Fruit fly (Drosophila melanogaster) whole organism, embryonic: ENCODE measurements around the gene Atx2.

Experiments used
- Adf1 ChIP-seq: fragments of 200-800 bp; sonication (Bioruptor generic); IDR thresholded peaks from 2 replicates; pipeline ENCODE4 v1.3.6; 2022; ENCODE audit warnings: missing biosample characterization, missing genetic modification characterization
- Bgb ChIP-seq: fragments of 200-800 bp; sonication (Bioruptor generic); IDR thresholded peaks from 2 replicates; pipeline ENCODE4 v1.3.6; 2022; ENCODE audit warnings: missing biosample characterization, missing genetic modification characterization; ENCODE audit not compliant: partially characterized antibody
- Blimp-1 ChIP-seq: fragments of 200-800 bp; sonication (Bioruptor generic); optimal IDR thresholded peaks from 3 replicates; lab custom pipeline; 2018; ENCODE audit warnings: missing biosample characterization, missing genetic modification characterization, mild to moderate bottlenecking, moderate library complexity, missing genetic modification reagents
- CG10147 ChIP-seq: fragments of 200-800 bp; sonication (Bioruptor generic); optimal IDR thresholded peaks from 2 replicates; lab custom pipeline; 2019; ENCODE audit warnings: missing biosample characterization, mild to moderate bottlenecking, missing genetic modification characterization, moderate library complexity
- CG10321 ChIP-seq: fragments of 200-800 bp; sonication (Bioruptor generic); IDR thresholded peaks from 2 replicates; pipeline ENCODE4 v1.3.6; 2022; ENCODE audit warnings: missing biosample characterization, missing genetic modification characterization
- CG11247 ChIP-seq: fragments of 200-800 bp; sonication (Bioruptor generic); IDR thresholded peaks from 2 replicates; pipeline ENCODE4 v1.3.6; 2022; ENCODE audit warnings: missing biosample characterization, missing genetic modification characterization
- CG11504 ChIP-seq: fragments of 200-800 bp; sonication (Bioruptor generic); optimal IDR thresholded peaks from 3 replicates; lab custom pipeline; 2019; ENCODE audit warnings: missing biosample characterization, mild to moderate bottlenecking, missing genetic modification characterization, moderate library complexity
- CG13123 ChIP-seq: fragments of 200-800 bp; sonication (Bioruptor generic); optimal IDR thresholded peaks from 2 replicates; lab custom pipeline; 2016; ENCODE audit warnings: missing biosample characterization, missing genetic modification characterization
- CG13894 ChIP-seq: fragments of 200-800 bp; sonication (Bioruptor generic); optimal IDR thresholded peaks from 3 replicates; lab custom pipeline; 2018; ENCODE audit warnings: missing biosample characterization, mild to moderate bottlenecking, missing genetic modification characterization, moderate library complexity
- CG17186 ChIP-seq: fragments of 200-800 bp; sonication (Bioruptor generic); optimal IDR thresholded peaks from 3 replicates; lab custom pipeline; 2017; ENCODE audit warnings: missing biosample characterization, missing genetic modification reagents, missing genetic modification characterization
- CG2129 ChIP-seq: fragments of 200-800 bp; sonication (Bioruptor generic); IDR thresholded peaks from 2 replicates; pipeline ENCODE4 v1.3.6; 2022; ENCODE audit warnings: missing biosample characterization, missing genetic modification characterization; ENCODE audit not compliant: partially characterized antibody
- CG2199 ChIP-seq: fragments of 200-800 bp; sonication (Bioruptor generic); IDR thresholded peaks from 3 replicates; pipeline ENCODE4 v1.3.6; 2022; ENCODE audit warnings: missing biosample characterization, missing genetic modification characterization
- CG2889 ChIP-seq: fragments of 200-800 bp; sonication (Bioruptor generic); IDR thresholded peaks from 3 replicates; pipeline ENCODE4 v1.3.6; 2022; ENCODE audit warnings: missing biosample characterization, missing genetic modification characterization
- CG33213 ChIP-seq: fragments of 200-800 bp; sonication (Bioruptor generic); optimal IDR thresholded peaks from 3 replicates; lab custom pipeline; 2016; ENCODE audit warnings: missing biosample characterization, missing genetic modification characterization
- CG8290 ChIP-seq, 3 experiments: fragments of 200-800 bp; sonication (Bioruptor generic); optimal IDR thresholded peaks; 2 replicates each; lab custom pipeline; 2016 to 2019; ENCODE audit warnings: missing biosample characterization in 3 of 3, missing genetic modification characterization in 3 of 3, mild to moderate bottlenecking in 2 of 3, moderate library complexity in 1 of 3
- CG8924 ChIP-seq: fragments of 200-800 bp; optimal IDR thresholded peaks from 3 replicates; lab custom pipeline; 2019; ENCODE audit warnings: missing biosample characterization, mild to moderate bottlenecking, missing genetic modification characterization, moderate library complexity
- Dfd ChIP-seq, 2 experiments: fragments of >200 bp; optimal IDR thresholded peaks; 2 replicates each; lab custom pipeline; 2017; ENCODE audit warnings: missing biosample characterization in 2 of 2, missing genetic modification characterization in 2 of 2
- Ets65A ChIP-seq: fragments of 200-800 bp; sonication (Bioruptor generic); peaks from one replicate; lab custom pipeline; 2016; ENCODE audit warnings: missing biosample characterization, missing genetic modification characterization
- GATAe ChIP-seq: fragments of 200-800 bp; sonication (Bioruptor generic); conservative IDR thresholded peaks from 2 replicates; pipeline ENCODE4 v1.3.6; 2022; ENCODE audit warnings: missing biosample characterization, missing genetic modification characterization
- Hr39 ChIP-seq: fragments of >200 bp; optimal IDR thresholded peaks from 2 replicates; lab custom pipeline; 2017
- Jarid2 ChIP-seq: fragments of 200-800 bp; sonication (Bioruptor generic); optimal IDR thresholded peaks from 3 replicates; lab custom pipeline; 2017; ENCODE audit warnings: mild to moderate bottlenecking, missing biosample characterization, missing genetic modification reagents, missing genetic modification characterization
- Med ChIP-seq: fragments of 200-800 bp; sonication (Bioruptor generic); peaks from one replicate; lab custom pipeline; 2016; ENCODE audit warnings: missing biosample characterization, missing genetic modification characterization, mild to moderate bottlenecking, inconsistent platforms, moderate library complexity
- Sox100B ChIP-seq: fragments of 200-800 bp; sonication (Bioruptor generic); optimal IDR thresholded peaks from 3 replicates; lab custom pipeline; 2018; ENCODE audit warnings: missing biosample characterization, mild to moderate bottlenecking, missing genetic modification characterization
- Trl ChIP-seq, 3 experiments: fragments of >200 bp in 2 of 3; fragments of 200-800 bp in 1 of 3; sonication (Bioruptor generic) in 1 of 3; optimal IDR thresholded peaks; 2 replicates in 1 of 3; 3 replicates in 2 of 3; lab custom pipeline; 2016 to 2017; ENCODE audit warnings: missing biosample characterization in 1 of 3, missing genetic modification characterization in 1 of 3
- Usf ChIP-seq: fragments of 200-800 bp; sonication (Bioruptor generic); optimal IDR thresholded peaks from 2 replicates; lab custom pipeline; 2017; ENCODE audit warnings: missing genotype, missing biosample characterization, missing genetic modification characterization
- Xrp1 ChIP-seq: fragments of 200-800 bp; sonication (Bioruptor generic); IDR thresholded peaks from 2 replicates; pipeline ENCODE4 v1.3.6; 2022; ENCODE audit warnings: missing biosample characterization, missing genetic modification characterization
- YL-1 ChIP-seq: fragments of 200-800 bp; sonication (Bioruptor generic); optimal IDR thresholded peaks from 3 replicates; lab custom pipeline; 2017; ENCODE audit warnings: missing biosample characterization, mild to moderate bottlenecking, missing genetic modification characterization
- caup ChIP-seq: fragments of 200-800 bp; sonication (Bioruptor generic); optimal IDR thresholded peaks from 3 replicates; lab custom pipeline; 2017; ENCODE audit warnings: missing biosample characterization, mild to moderate bottlenecking, missing genetic modification characterization, moderate library complexity; ENCODE audit not compliant: severe bottlenecking
- cg ChIP-seq: fragments of 200-800 bp; sonication (Bioruptor generic); optimal IDR thresholded peaks from 3 replicates; lab custom pipeline; 2019; ENCODE audit warnings: missing biosample characterization, mild to moderate bottlenecking, missing genetic modification characterization, moderate library complexity
- chn ChIP-seq: fragments of 200-800 bp; sonication (Bioruptor generic); optimal IDR thresholded peaks from 2 replicates; lab custom pipeline; 2016; ENCODE audit warnings: missing biosample characterization, missing genetic modification characterization
- ewg ChIP-seq: fragments of 200-800 bp; sonication (Bioruptor generic); optimal IDR thresholded peaks from 3 replicates; lab custom pipeline; 2017; ENCODE audit warnings: mild to moderate bottlenecking, missing biosample characterization, missing genetic modification reagents, missing genetic modification characterization
- lilli ChIP-seq: fragments of 200-800 bp; sonication (Bioruptor generic); optimal IDR thresholded peaks from 3 replicates; lab custom pipeline; 2016; ENCODE audit warnings: missing biosample characterization, missing genetic modification characterization
- lola ChIP-seq, 3 experiments: fragments of >200 bp in 2 of 3; fragments of 200-800 bp in 1 of 3; sonication (Bioruptor generic) in 1 of 3; optimal IDR thresholded peaks; 2 replicates each; lab custom pipeline; 2017 to 2019; ENCODE audit warnings: missing biosample characterization in 3 of 3, missing genetic modification characterization in 3 of 3, mild to moderate bottlenecking in 1 of 3, moderate library complexity in 1 of 3
- nerfin-1 ChIP-seq: fragments of 200-800 bp; sonication (Bioruptor generic); optimal IDR thresholded peaks from 3 replicates; lab custom pipeline; 2019; ENCODE audit warnings: missing biosample characterization, mild to moderate bottlenecking, missing genetic modification characterization, moderate library complexity
- pros ChIP-seq: fragments of 200-800 bp; sonication (Bioruptor generic); optimal IDR thresholded peaks from 3 replicates; lab custom pipeline; 2019; ENCODE audit warnings: missing biosample characterization, mild to moderate bottlenecking, missing genetic modification characterization, moderate library complexity
- scrt ChIP-seq: fragments of 200-800 bp; sonication (Bioruptor generic); optimal IDR thresholded peaks from 2 replicates; lab custom pipeline; 2018; ENCODE audit warnings: missing biosample characterization, mild to moderate bottlenecking, missing genetic modification characterization, moderate library complexity
- sr ChIP-seq: fragments of 200-800 bp; sonication (Bioruptor generic); IDR thresholded peaks from 3 replicates; pipeline ENCODE4 v1.3.6; 2022; ENCODE audit warnings: missing biosample characterization, missing genetic modification characterization
- stwl ChIP-seq: fragments of 200-800 bp; sonication (Bioruptor generic); optimal IDR thresholded peaks from 3 replicates; lab custom pipeline; 2018; ENCODE audit warnings: missing biosample characterization, mild to moderate bottlenecking, missing genetic modification characterization, moderate library complexity
- ttk ChIP-seq: fragments of 200-800 bp; sonication (Bioruptor generic); IDR thresholded peaks from 2 replicates; pipeline ENCODE4 v2.1.2; 2022; ENCODE audit warnings: missing biosample characterization, missing genetic modification characterization
- usp ChIP-seq: fragments of >200 bp; optimal IDR thresholded peaks from 2 replicates; lab custom pipeline; 2017; ENCODE audit warnings: missing biosample characterization, missing genetic modification characterization
- vvl ChIP-seq: fragments of 200-800 bp; sonication (Bioruptor generic); IDR thresholded peaks from 2 replicates; pipeline ENCODE4 v1.3.6; 2022; ENCODE audit warnings: missing biosample characterization, missing genetic modification characterization
- zen ChIP-seq: fragments of 200-800 bp; sonication (Bioruptor generic); optimal IDR thresholded peaks from 3 replicates; lab custom pipeline; 2018; ENCODE audit warnings: missing biosample characterization, mild to moderate bottlenecking, missing genetic modification characterization, moderate library complexity
- zfh1 ChIP-seq: fragments of 200-800 bp; sonication (Bioruptor generic); IDR thresholded peaks from 3 replicates; pipeline ENCODE4 v1.3.6; 2022; ENCODE audit warnings: missing biosample characterization, missing genetic modification characterization

The Atx2 gene

DNA sequence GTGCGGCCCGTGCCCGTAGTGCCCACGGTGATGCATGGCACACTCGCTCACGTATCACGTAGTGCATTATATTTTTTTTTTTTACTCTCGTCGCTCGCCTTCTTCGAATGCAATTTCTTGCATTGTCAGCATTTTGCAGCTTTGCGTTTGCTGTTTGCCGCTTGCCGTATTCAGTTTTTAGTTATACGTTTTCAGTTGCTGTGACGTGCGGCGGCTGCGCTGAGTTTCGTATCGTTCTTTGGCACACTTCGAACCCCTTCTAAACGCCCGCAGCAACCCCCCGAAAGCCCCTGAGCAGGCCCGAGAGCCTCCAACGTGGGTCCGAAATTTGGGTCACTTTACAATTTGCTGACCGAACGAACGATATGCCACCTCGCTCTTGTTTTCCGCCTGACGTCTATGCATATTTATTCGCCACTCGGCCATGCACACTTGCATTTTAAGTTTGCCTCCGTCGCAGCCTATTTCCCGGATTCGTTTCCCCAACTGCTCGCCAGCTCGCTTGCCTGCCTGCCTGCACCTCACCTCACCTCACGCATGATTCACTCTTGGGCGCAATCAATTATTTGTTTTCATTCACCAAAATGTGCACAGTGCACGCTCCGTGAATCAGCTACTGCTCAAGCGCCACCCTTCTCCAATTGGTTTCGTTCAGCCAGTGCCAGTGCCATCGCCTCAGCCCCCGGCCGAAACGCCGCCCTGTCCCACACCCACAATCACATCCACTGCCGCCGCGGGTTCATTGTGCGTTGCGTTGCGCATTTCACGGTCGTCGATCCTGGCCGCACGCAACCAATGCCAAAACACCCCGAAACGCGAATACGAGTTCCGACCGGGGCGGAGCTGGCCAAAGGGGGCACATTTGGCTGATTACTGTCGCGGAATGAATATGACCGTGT lies 2.7 kb downstream of the Atx2 start (continued):
- TF ChIP-seq ewg (GFP tag; lab: Kevin White, UChicago) (peak; percentile 6), nerfin-1 (tag; lab: Kevin White, UChicago) (peak; percentile 4), caup (GFP tag; lab: Kevin White, UChicago) (no peak), zfh1 (GFP tag; lab: Robert Waterston, UW) (0 out of 3 replicates have a peak, but pooled peaks have one; percentile 4), vvl (GFP tag; lab: Robert Waterston, UW) (peak; percentile 40; the same call in 1 of the 2 replicates), CG13123 (GFP tag; lab: Kevin White, UChicago) (no peak), YL-1 (GFP tag; lab: Kevin White, UChicago) (no peak)

DNA sequence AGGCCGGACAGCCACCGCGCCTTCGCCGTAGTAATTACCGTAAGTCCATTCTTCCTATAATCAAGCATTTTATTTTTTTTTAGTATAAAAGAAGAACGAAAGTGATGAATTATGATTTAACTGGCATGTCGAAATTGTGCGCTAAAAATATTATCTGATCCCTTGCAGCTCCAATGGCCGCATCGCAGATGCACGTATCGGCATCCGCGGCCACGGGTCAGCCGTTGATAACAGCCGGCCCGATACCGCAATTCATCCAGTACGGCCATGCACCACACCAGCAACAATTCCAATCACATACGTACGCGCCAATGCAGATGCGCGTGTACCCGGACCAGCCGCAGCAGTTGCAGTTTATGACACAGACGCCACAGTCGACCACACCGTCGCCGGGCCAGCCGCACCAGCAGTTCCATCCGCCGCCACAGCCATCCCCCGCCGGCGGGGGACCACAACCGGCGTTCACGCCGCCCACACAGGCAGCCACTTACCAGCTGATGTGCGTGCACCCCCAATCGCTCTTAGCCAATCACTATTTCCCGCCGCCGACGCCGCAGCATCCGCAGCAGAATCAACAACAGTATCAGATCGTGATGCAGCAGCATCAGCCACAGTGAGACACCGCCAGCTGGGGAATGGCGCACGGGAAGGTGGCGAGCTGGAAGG lies 6.8 kb downstream of the Atx2 start:
- TF ChIP-seq CG33213 (no peak), CG13894 (no peak), CG17186 (GFP tag; lab: Kevin White, UChicago) (no peak), zen (tag; lab: Kevin White, UChicago) (no peak), Med (GFP tag; lab: Kevin White, UChicago) (peak; percentile 77), CG10321 (GFP tag; lab: Robert Waterston, UW) (no peak), lola (GFP tag; optimal IDR thresholded peaks at IDR 0.05; lab: Kevin White, UChicago) (no peak), CG8290 (GFP tag; optimal IDR thresholded peaks at IDR 0.05; lab: Kevin White, UChicago) (no peak), CG8290 (tag; optimal IDR thresholded peaks at IDR 0.05; lab: Kevin White, UChicago) (no peak), scrt (GFP tag; lab: Kevin White, UChicago) (no peak), chn (no peak), Dfd (GFP tag; optimal IDR thresholded peaks at IDR 0.05; lab: Kevin White, UChicago) (no peak), GATAe (no peak), CG11504 (tag; lab: Kevin White, UChicago) (no peak), sr (GFP tag; lab: Robert Waterston, UW) (peak; percentile 77), Blimp-1 (GFP tag; lab: Kevin White, UChicago) (no peak), CG2889 (no peak), Ets65A (GFP tag; lab: Kevin White, UChicago) (peak; percentile 73), Hr39 (lab: Kevin White, UChicago) (peak; percentile 36), Jarid2 (GFP tag; lab: Kevin White, UChicago) (no peak), CG11247 (GFP tag; lab: Robert Waterston, UW) (no peak), Usf (GFP tag; lab: Kevin White, UChicago) (no peak), CG2129 (no peak), Xrp1 (GFP tag; lab: Robert Waterston, UW) (no peak), CG8924 (no peak)
- TF ChIP-seq, all 482 proteins: peak for 4

DNA sequence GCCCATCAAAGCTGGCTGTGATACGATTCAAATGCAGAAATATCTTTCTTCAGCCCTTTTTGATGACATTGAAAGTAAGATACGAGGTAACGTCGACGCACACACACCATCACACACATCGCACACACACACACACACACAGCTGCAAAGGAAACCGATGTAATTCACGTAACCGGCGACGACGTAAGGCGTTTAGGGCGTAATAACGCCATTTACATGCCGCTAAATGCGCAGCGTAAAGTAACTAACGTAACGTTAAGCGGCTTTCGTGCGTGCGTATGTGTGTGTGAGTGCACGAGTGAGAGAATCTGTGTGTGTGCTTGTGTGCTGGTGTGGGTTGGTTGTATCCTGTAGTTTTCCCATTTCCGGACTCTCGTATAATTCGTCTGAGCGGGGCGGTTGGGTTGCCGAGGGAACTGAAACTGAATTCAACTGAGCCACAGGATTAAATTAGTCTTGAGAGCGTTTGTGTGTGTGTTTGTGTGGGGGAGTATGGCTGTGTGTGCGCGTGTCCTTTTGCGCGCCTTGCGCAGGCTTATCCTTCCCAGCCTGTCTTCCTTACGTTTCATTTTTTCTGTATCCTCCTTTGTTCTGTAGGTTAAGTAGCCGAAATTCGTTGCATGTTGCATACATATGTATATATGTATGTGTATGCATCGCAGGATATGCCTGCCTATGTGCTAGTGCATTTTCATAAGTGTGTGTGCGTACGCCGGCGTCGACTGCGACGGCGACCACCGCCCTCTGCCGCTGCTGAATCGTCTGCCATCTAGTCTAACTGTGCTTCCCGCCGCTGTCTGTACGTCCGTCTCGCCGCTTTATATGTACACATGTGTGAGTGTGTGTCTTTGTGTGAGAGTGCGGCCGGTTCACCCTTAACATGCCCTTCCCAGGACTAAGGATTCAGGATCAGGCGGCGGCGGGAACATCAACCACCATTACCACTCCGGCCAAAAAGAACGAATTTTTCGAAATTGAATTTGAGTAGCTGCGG lies 9.8 kb downstream of the Atx2 start:
- TF ChIP-seq CG10147: no peak
- no peak for TF ChIP-seq ttk (GFP tag; lab: Robert Waterston, UW)
- no peak for TF ChIP-seq Sox100B (GFP tag; lab: Kevin White, UChicago)
- TF ChIP-seq Trl (optimal IDR thresholded peaks at IDR 0.05; lab: Kevin White, UChicago): peak; percentile 28 to 37
- TF ChIP-seq Trl (GFP tag; optimal IDR thresholded peaks at IDR 0.05; lab: Kevin White, UChicago): no peak
- 0 out of 3 replicates have a peak, but pooled peaks have one; percentile 43 for TF ChIP-seq CG2199
- peak; percentile 85 for TF ChIP-seq Adf1 (GFP tag; lab: Robert Waterston, UW)
- no peak for TF ChIP-seq usp (GFP tag; lab: Kevin White, UChicago)
- peak; percentile 79 for TF ChIP-seq pros (GFP tag; lab: Kevin White, UChicago)
- no peak for TF ChIP-seq lilli (GFP tag; lab: Kevin White, UChicago)
- no peak; the same call in 1 of the 2 replicates for TF ChIP-seq Bgb (GFP tag; lab: Robert Waterston, UW)
- TF ChIP-seq cg (GFP tag; lab: Kevin White, UChicago): peak; percentile 86
- TF ChIP-seq stwl: peak; percentile 7
